Fruit fly (Drosophila melanogaster) whole organism, pupa: ENCODE measurements around the gene CG42489.
A peak's percentile ranks its signal among the peaks of the same experiment; 100 is the strongest.

Experiments used
- CG12605 ChIP-seq: fragments of 200-800 bp; sonication (Bioruptor generic); IDR thresholded peaks from 2 replicates; pipeline ENCODE4 v1.3.6; 2022; ENCODE audit warnings: missing biosample characterization, missing genetic modification characterization
- CG13204 ChIP-seq: fragments of 200-800 bp; sonication (Bioruptor generic); optimal IDR thresholded peaks from 2 replicates; lab custom pipeline; 2018; ENCODE audit warnings: missing biosample characterization, mild to moderate bottlenecking, missing genetic modification characterization, moderate library complexity
- CG15710 ChIP-seq: fragments of 200-800 bp; sonication (Bioruptor generic); optimal IDR thresholded peaks from 2 replicates; lab custom pipeline; 2018; ENCODE audit warnings: missing biosample characterization, mild to moderate bottlenecking, missing genetic modification characterization, moderate library complexity
- CG17806 ChIP-seq: fragments of 200-800 bp; sonication (Bioruptor generic); optimal IDR thresholded peaks from 2 replicates; lab custom pipeline; 2018; ENCODE audit warnings: missing biosample characterization, mild to moderate bottlenecking, missing genetic modification characterization, moderate library complexity
- CG34367 ChIP-seq: fragments of 200-800 bp; sonication (Bioruptor generic); optimal IDR thresholded peaks from 2 replicates; lab custom pipeline; 2018; ENCODE audit warnings: missing biosample characterization, mild to moderate bottlenecking, missing genetic modification characterization
- CG8159 ChIP-seq: fragments of 200-800 bp; sonication (Bioruptor generic); optimal IDR thresholded peaks from 3 replicates; lab custom pipeline; 2018; ENCODE audit warnings: missing biosample characterization, mild to moderate bottlenecking, missing genetic modification characterization, moderate library complexity
- CG8301 ChIP-seq: fragments of 200-800 bp; sonication (Bioruptor generic); optimal IDR thresholded peaks from 2 replicates; lab custom pipeline; 2018; ENCODE audit warnings: missing biosample characterization, mild to moderate bottlenecking, missing genetic modification characterization
- D1 ChIP-seq: fragments of 200-800 bp; sonication (Bioruptor generic); optimal IDR thresholded peaks from 2 replicates; lab custom pipeline; 2018; ENCODE audit warnings: missing biosample characterization, mild to moderate bottlenecking, missing genetic modification characterization, moderate library complexity
- Pif1A ChIP-seq: fragments of 200-800 bp; sonication (Bioruptor generic); optimal IDR thresholded peaks from 3 replicates; lab custom pipeline; 2016; ENCODE audit warnings: missing biosample characterization, missing genetic modification characterization
- Pif1B ChIP-seq: fragments of 200-800 bp; sonication (Bioruptor generic); optimal IDR thresholded peaks from 3 replicates; lab custom pipeline; 2016; ENCODE audit warnings: missing biosample characterization, missing genetic modification characterization
- Snoo ChIP-seq: fragments of 200-800 bp; sonication (Bioruptor generic); optimal IDR thresholded peaks from 3 replicates; lab custom pipeline; 2017; ENCODE audit warnings: missing biosample characterization, mild to moderate bottlenecking, missing genetic modification characterization, inconsistent platforms
- fd96Ca ChIP-seq: fragments of 200-800 bp; sonication (Bioruptor generic); IDR thresholded peaks from 3 replicates; pipeline ENCODE4 v1.3.6; 2022; ENCODE audit warnings: missing biosample characterization, missing genetic modification characterization
- gl ChIP-seq: fragments of 200-800 bp; sonication (Bioruptor generic); optimal IDR thresholded peaks from 2 replicates; lab custom pipeline; 2018; ENCODE audit warnings: missing biosample characterization, mild to moderate bottlenecking, missing genetic modification characterization
- rn ChIP-seq: fragments of 200-800 bp; sonication (Bioruptor generic); IDR thresholded peaks from 2 replicates; pipeline ENCODE4 v1.3.6; 2022; ENCODE audit warnings: missing biosample characterization, missing genetic modification characterization

DNA sequence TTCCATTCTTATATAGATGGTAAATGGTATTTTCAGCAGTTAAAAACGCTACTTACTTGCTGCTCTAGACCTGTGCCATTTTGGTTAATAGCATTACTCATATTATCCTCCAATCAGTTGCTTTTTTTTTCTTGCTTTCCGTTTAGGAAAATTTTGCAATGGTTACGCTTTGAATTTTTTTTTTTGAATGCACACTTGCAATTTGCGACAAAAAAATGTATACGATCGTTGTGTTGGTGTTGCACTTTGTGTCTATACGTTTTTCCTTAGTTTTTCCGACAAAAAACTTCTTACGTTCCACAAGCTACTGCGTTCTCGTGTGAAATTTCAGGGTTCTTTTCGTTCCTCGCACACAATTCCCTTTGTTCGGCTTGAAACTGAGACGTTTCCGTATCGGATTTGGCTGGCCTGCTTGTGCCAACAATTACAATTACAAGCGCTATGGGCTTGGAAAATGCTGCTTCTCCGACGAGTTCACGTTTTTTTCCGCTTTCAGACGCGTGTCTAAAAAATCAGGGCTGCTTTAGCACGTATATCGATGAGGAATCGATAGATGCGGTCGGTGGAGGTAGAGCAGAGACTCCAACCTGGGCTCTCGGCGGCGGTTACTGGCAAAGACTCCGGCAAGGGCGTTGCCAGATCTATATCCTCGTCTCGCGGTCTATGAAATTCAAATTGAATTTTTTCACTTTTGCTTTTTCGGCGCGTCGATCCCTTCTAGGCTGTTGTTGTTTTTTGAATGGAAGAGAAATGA, 5.5 kb upstream of the CG42489 start:
- TF ChIP-seq CG17806: no peak
- no peak for TF ChIP-seq gl
- TF ChIP-seq rn (GFP tag; lab: Robert Waterston, UW): no peak
- TF ChIP-seq CG13204: no peak
- no peak for TF ChIP-seq CG8301
- no peak for TF ChIP-seq Pif1A (GFP tag; lab: Kevin White, UChicago)
- TF ChIP-seq CG15710: no peak
- TF ChIP-seq Snoo (tag; lab: Kevin White, UChicago): no peak
- peak; percentile 4 for TF ChIP-seq CG34367 (tag; lab: Kevin White, UChicago)
- TF ChIP-seq fd96Ca (GFP tag; lab: Robert Waterston, UW): no peak
- no peak for TF ChIP-seq Pif1B (GFP tag; lab: Kevin White, UChicago)
- no peak for TF ChIP-seq D1 (tag; lab: Kevin White, UChicago)
- no peak for TF ChIP-seq CG8159 (tag; lab: Kevin White, UChicago)
- TF ChIP-seq CG12605 (GFP tag; lab: Robert Waterston, UW): no peak
